Worm (Caenorhabditis elegans): ENCODE measurements around the gene F20D6.12.

DNA sequence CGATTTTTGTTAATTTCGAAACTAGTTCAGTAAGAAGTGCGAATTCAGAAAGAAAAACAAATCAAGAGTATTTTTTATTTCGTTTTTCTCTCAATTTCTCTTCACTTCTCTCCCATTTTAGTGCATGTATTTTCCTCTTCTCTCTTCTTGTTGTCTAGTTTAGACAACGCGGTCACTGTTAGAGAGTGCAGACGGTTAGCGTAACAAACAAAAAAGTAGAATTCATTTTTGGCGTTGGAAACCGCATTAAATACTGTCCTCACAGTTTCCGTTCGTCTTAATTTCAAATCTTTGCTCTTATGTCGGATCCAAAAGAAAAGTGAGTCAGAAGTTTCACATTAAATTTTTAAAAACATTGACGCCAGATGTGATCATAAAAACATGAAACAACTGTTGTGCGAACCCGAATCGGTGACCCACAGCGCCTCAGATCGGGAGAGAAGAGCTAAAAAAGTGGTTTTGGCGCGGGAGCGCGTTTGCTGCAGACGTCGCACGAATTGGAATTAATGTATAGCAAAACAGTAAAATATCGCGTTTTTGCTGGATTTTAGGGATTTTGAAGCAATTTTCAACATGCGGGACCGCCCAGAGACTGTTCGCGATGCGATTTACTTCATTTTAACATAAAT is 10.9 kb downstream of the F20D6.12 start, which contains the start of gene srp-7:
- peak in 1 of 2 experiments; percentile 36 for TF ChIP-seq lsy-2 (tag; optimal IDR thresholded peaks at IDR 0.05)
- no peak for TF ChIP-seq set-16 (GFP tag; IDR thresholded peaks at IDR 0.05)
- TF ChIP-seq nhr-28 (tag; optimal IDR thresholded peaks at IDR 0.05) = peak; percentile 12
- no peak for TF ChIP-seq unc-39 (tag; optimal IDR thresholded peaks at IDR 0.05)
- no peak for TF ChIP-seq ama-1 (optimal IDR thresholded peaks at IDR 0.05)

All from whole organism, L4 larva.